Worm (Caenorhabditis elegans) whole organism, L4 larva: ENCODE data around the gene F58H1.6.
A peak's percentile ranks its signal among the peaks of the same experiment; 100 is the strongest.

Experiments
- dve-1 ChIP-seq: sonication (generic microtip); optimal IDR thresholded peaks from 2 replicates; lab custom pipeline; 2017; ENCODE audit warnings: antibody characterized with exemption, mild to moderate bottlenecking, missing genetic modification characterization, missing compliant biosample characterization; ENCODE audit not compliant: insufficient read depth
- hmg-1.1 ChIP-seq: fragments of 200-800 bp; sonication (Bioruptor generic); IDR thresholded peaks from 2 replicates; pipeline ENCODE4 v1.3.6; 2022; ENCODE audit warnings: missing genetic modification reagents, missing genetic modification characterization, missing compliant biosample characterization
- lin-39 ChIP-seq: fragments of 150-350 bp; optimal IDR thresholded peaks from 2 replicates; lab custom pipeline; 2014; ENCODE audit warnings: missing biosample characterization, missing genetic modification reagents, missing genetic modification characterization
- lsy-2 ChIP-seq, 2 experiments: fragments of 150-350 bp in 1 of 2; sonication (generic microtip) in 1 of 2; optimal IDR thresholded peaks; 2 replicates each; lab custom pipeline; 2014 to 2017; ENCODE audit warnings: missing biosample characterization in 2 of 2, missing genetic modification characterization in 2 of 2
- nhr-6 ChIP-seq: fragments of 150-350 bp; optimal IDR thresholded peaks from 2 replicates; lab custom pipeline; 2014; ENCODE audit warnings: missing biosample characterization, missing genetic modification characterization
- nhr-77 ChIP-seq: fragments of 150-350 bp; optimal IDR thresholded peaks from 2 replicates; lab custom pipeline; 2014; ENCODE audit warnings: missing biosample characterization, missing genetic modification characterization
- pha-4 ChIP-seq, 2 experiments: fragments of 150-350 bp in 1 of 2; fragments of 200-800 bp in 1 of 2; sonication (Bioruptor generic) in 1 of 2; IDR thresholded peaks in 1 of 2; optimal IDR thresholded peaks in 1 of 2; 2 replicates each; pipeline versions ENCODE4 v1.3.6 to Lab custom; 2014 to 2022; ENCODE audit warnings: missing genetic modification characterization in 2 of 2, missing genetic modification reagents in 2 of 2, missing biosample characterization in 1 of 2, missing compliant biosample characterization in 1 of 2
- tra-1 ChIP-seq: fragments of 200-800 bp; sonication (Bioruptor generic); IDR thresholded peaks from 2 replicates; pipeline ENCODE4 v1.3.6; 2022; ENCODE audit warnings: missing genetic modification reagents, missing genetic modification characterization, missing compliant biosample characterization
- unc-62 ChIP-seq, 3 experiments: fragments of 150-350 bp in 1 of 3; sonication (generic microtip); optimal IDR thresholded peaks in 2 of 3; peaks in 1 of 3; 1 replicate in 1 of 3; 2 replicates in 2 of 3; lab custom pipeline; 2014 to 2017; ENCODE audit warnings: missing biosample characterization in 3 of 3, missing genetic modification characterization in 3 of 3, missing genetic modification reagents in 3 of 3, missing genotype in 1 of 3
- zip-11 ChIP-seq: fragments of 200-800 bp; sonication (Bioruptor generic); IDR thresholded peaks from 2 replicates; pipeline ENCODE4 v1.3.6; 2022; ENCODE audit warnings: missing genetic modification characterization, missing compliant biosample characterization

DNA sequence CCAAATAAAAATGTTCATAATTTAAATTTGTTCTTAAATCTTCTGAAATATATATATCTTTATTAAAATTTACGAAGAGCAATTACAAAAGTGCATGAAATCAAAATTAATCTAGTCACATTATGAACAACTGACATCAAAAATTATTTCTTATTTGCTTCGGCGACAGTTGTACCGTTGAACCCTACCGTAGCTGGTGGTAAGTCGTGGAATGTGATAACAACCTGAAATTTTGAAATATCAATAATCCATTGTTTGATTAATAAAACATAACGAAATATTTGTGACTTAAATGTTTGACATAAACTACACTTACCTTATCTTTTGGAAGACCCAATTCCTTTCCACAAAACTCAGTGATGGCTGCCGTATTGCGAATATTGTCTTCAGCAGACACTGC lies 34.3 kb downstream of the F58H1.6 start:
- TF ChIP-seq pha-4 (GFP tag; IDR thresholded peaks at IDR 0.05; lab: Robert Waterston, UW) (no peak), pha-4 (tag; optimal IDR thresholded peaks at IDR 0.05; lab: Kevin White, UChicago) (no peak), hmg-1.1 (GFP tag; lab: Robert Waterston, UW) (no peak), nhr-6 (tag; lab: Kevin White, UChicago) (no peak), nhr-77 (tag; lab: Kevin White, UChicago) (peak; percentile 86), tra-1 (GFP tag; lab: Robert Waterston, UW) (0 out of 2 replicates have a peak, but pooled peaks have one; percentile 46), unc-62 (GFP tag; optimal IDR thresholded peaks at IDR 0.05 in 1 of 2; lab: Kevin White, UChicago) (no peak), unc-62 (tag; optimal IDR thresholded peaks at IDR 0.05; lab: Kevin White, UChicago) (no peak), dve-1 (tag; lab: Kevin White, UChicago) (peak; percentile 68), lin-39 (tag; lab: Kevin White, UChicago) (no peak), zip-11 (no peak), lsy-2 (tag; optimal IDR thresholded peaks at IDR 0.05; lab: Kevin White, UChicago) (peak in 1 of 2 experiments; percentile 21)
